Worm (Caenorhabditis elegans) whole organism, L4/young adult: Measurements from ENCODE around the gene T26G10.4.
"Not testable (repeated sequence)": the region's sequence is repeated elsewhere in the genome, so short reads cannot be mapped to it uniquely, and the experiment has no call there.

Source experiments
- W03F9.2 ChIP-seq: fragments of 150-350 bp; optimal IDR thresholded peaks from 2 replicates; lab custom pipeline; 2014; ENCODE audit warnings: missing biosample characterization, missing genetic modification characterization
- dao-5 ChIP-seq: sonication (generic microtip); optimal IDR thresholded peaks from 2 replicates; lab custom pipeline; 2016; ENCODE audit warnings: missing genotype, missing genetic modification characterization, moderate library complexity, missing compliant biosample characterization
- him-1 ChIP-seq: sonication (generic microtip); optimal IDR thresholded peaks from 2 replicates; lab custom pipeline; 2016; ENCODE audit warnings: missing genotype, missing genetic modification reagents, missing genetic modification characterization, missing compliant biosample characterization

T26G10.4 gene

ce11 chrIII:9420231-9420630, at the start of gene T26G10.4:
T26G10.4 (plus strand) TSS chrIII:9420531.
- not testable (repeated sequence) for TF ChIP-seq dao-5, W03F9.2, him-1 (tag; lab: Kevin White, UChicago)

ce11 chrIII:9373779-9374178, 46.6 kb upstream of the T26G10.4 start:
- TF ChIP-seq W03F9.2 (tag; lab: Kevin White, UChicago) (no peak), dao-5 (tag; lab: Kevin White, UChicago) (no peak), him-1 (tag; lab: Kevin White, UChicago) (no peak)

ce11 chrIII:9376701-9377100, 43.6 kb upstream of the T26G10.4 start:
- no peak for TF ChIP-seq W03F9.2 (tag; lab: Kevin White, UChicago)
- TF ChIP-seq him-1 (tag; lab: Kevin White, UChicago): no peak
- TF ChIP-seq dao-5 (tag; lab: Kevin White, UChicago): no peak

- no peak for TF ChIP-seq him-1 (tag; lab: Kevin White, UChicago)
- TF ChIP-seq W03F9.2 (tag; lab: Kevin White, UChicago): no peak
- no peak for TF ChIP-seq dao-5 (tag; lab: Kevin White, UChicago)
Observed at ce11 chrIII:9383496-9383895, 36.8 kb upstream of the T26G10.4 start, which contains the start of gene tkr-1. tkr-1 (plus strand) TSS chrIII:9383796.

ce11 chrIII:9385543-9385942, 34.8 kb upstream of the T26G10.4 start, which contains the start of gene C38C10.3:
C38C10.3 (minus strand) TSS chrIII:9385643.
- TF ChIP-seq W03F9.2 (tag; lab: Kevin White, UChicago) (no peak), him-1 (tag; lab: Kevin White, UChicago) (no peak), dao-5 (tag; lab: Kevin White, UChicago) (no peak)

- TF ChIP-seq dao-5 (tag; lab: Kevin White, UChicago) (no peak), him-1 (tag; lab: Kevin White, UChicago) (no peak), W03F9.2 (tag; lab: Kevin White, UChicago) (no peak)
Observed at ce11 chrIII:9390007-9390406, 30.3 kb upstream of the T26G10.4 start, which contains the start of gene slc-17.2. slc-17.2 (minus strand) TSS chrIII:9390107.

- TF ChIP-seq him-1 (tag; lab: Kevin White, UChicago) (no peak), dao-5 (tag; lab: Kevin White, UChicago) (no peak), W03F9.2 (tag; lab: Kevin White, UChicago) (no peak)
Observed at ce11 chrIII:9390924-9391323, 29.4 kb upstream of the T26G10.4 start.

ce11 chrIII:9393114-9393780, 27.1 kb upstream of the T26G10.4 start, which contains the start of the genes gpr-2 and rgr-1:
gpr-2 (minus strand) TSS chrIII:9393164.
rgr-1 (plus strand) TSS chrIII:9393730.
- TF ChIP-seq dao-5 (tag; lab: Kevin White, UChicago) (no peak), him-1 (tag; lab: Kevin White, UChicago) (no peak), W03F9.2 (tag; lab: Kevin White, UChicago) (no peak)

- TF ChIP-seq W03F9.2 (tag; lab: Kevin White, UChicago) (no peak), dao-5 (tag; lab: Kevin White, UChicago) (no peak), him-1 (tag; lab: Kevin White, UChicago) (no peak)
Observed at ce11 chrIII:9401036-9401435, 19.3 kb upstream of the T26G10.4 start, which contains the start of gene nlp-48. nlp-48 (minus strand) TSS chrIII:9401136.

ce11 chrIII:9406600-9406999, 13.7 kb upstream of the T26G10.4 start, which contains the start of gene T26G10.1:
T26G10.1 (minus strand) TSS chrIII:9406641.
- TF ChIP-seq dao-5 (tag; lab: Kevin White, UChicago): no peak
- TF ChIP-seq W03F9.2 (tag; lab: Kevin White, UChicago): peak; percentile 44

- TF ChIP-seq dao-5 (tag; lab: Kevin White, UChicago) (no peak), him-1 (tag; lab: Kevin White, UChicago) (no peak), W03F9.2 (tag; lab: Kevin White, UChicago) (no peak)
Observed at ce11 chrIII:9413340-9413739, 7.0 kb upstream of the T26G10.4 start, which contains the start of gene T26G10.3. T26G10.3 (minus strand) TSS chrIII:9413440.

- no peak for TF ChIP-seq W03F9.2 (tag; lab: Kevin White, UChicago)
- TF ChIP-seq dao-5 (tag; lab: Kevin White, UChicago): no peak
- TF ChIP-seq him-1 (tag; lab: Kevin White, UChicago): no peak
Observed at ce11 chrIII:9426301-9426700, 6.0 kb downstream of the T26G10.4 start, which contains the start of gene T26G10.5. T26G10.5 (minus strand) TSS chrIII:9426401.

ce11 chrIII:9433576-9434107, 13.3 kb downstream of the T26G10.4 start, which contains the start of gene cpar-1:
cpar-1 (plus strand) TSS chrIII:9434057.
- TF ChIP-seq W03F9.2 (tag; lab: Kevin White, UChicago) (no peak), dao-5 (tag; lab: Kevin White, UChicago) (no peak), him-1 (tag; lab: Kevin White, UChicago) (no peak)
